Worm (Caenorhabditis elegans) whole organism, L4/young adult: ENCODE data around the gene pxd-1.

Experiments
- W03F9.2 ChIP-seq: fragments of 150-350 bp; optimal IDR thresholded peaks from 2 replicates; lab custom pipeline; 2014; ENCODE audit warnings: missing biosample characterization, missing genetic modification characterization
- dao-5 ChIP-seq: sonication (generic microtip); optimal IDR thresholded peaks from 2 replicates; lab custom pipeline; 2016; ENCODE audit warnings: missing genotype, missing genetic modification characterization, moderate library complexity, missing compliant biosample characterization
- him-1 ChIP-seq: sonication (generic microtip); optimal IDR thresholded peaks from 2 replicates; lab custom pipeline; 2016; ENCODE audit warnings: missing genotype, missing genetic modification reagents, missing genetic modification characterization, missing compliant biosample characterization

pxd-1 gene

DNA sequence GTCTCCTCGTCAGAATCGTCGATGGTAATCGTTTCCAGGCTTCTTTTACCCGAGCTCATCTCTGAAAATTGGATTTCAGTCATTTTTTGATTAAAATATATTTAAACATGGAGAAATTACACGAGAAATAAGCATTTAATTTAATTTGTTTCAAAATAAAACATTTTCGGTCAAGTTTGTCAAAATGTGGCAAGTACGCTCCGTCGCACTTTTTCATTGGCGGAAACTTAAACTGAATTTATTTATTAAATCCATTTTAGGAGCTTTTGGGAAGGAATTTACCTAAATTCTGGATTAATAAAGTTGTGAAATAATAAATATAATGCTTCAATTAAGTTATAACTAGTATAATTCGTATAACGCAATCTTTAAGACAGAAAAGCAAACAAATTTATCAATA is 52.0 kb downstream of the pxd-1 start, which contains the start of gene rcq-5:
Gene rcq-5 (minus strand): TSS at position 83 of the 400 bp plus-strand sequence.
- TF ChIP-seq him-1 (tag; lab: Kevin White, UChicago) (no peak), dao-5 (no peak), W03F9.2 (no peak)

DNA sequence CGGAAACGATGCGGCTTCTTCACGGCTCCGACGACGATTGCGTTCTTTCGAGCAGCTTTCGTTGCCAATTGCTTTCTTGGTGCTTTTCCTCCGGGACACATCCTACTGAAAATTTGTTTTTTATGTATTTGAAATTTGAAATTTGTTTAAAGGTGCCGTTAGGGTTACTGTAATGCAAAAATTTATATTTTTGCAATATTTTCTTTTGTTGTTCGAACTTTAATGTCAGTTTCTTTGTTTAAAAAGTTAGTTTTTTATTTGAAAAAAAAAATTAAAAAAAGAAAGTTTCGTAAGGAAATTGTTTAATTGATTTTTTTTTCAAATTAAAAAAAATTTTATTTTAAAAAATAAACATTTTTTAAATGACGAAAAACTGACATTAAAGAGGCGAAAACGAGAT is 52.7 kb downstream of the pxd-1 start, which contains the start of gene his-69:
Gene his-69 (minus strand): TSS at position 101 of the 400 bp plus-strand sequence.
- TF ChIP-seq him-1 (tag; lab: Kevin White, UChicago): no peak
- TF ChIP-seq W03F9.2: no peak
- TF ChIP-seq dao-5: no peak
